Worm (Caenorhabditis elegans): ENCODE results near the gene W07A12.8.
A peak's percentile ranks its signal among the peaks of the same experiment; 100 is the strongest.

W07A12.8 gene

DNA sequence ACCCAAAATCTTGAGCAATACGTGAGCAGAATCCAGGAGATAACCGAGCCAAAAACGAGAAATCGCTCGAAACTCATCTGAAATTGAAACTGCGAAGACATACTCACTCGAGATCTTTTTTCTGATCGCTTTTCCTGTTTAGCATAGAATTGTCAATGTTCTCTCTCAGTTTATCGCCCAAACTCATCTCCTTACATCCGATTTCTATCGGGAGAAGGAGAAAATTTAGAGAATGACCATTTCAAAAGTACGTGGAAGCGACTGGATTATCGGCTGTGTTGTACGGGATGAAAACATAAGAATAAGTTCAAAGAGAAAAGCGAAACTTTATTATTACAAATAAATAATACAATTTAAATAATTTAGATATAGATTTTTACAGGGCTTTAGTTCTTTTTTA is 7.2 kb upstream of the W07A12.8 start, which contains the start of gene T23G7.2:
T23G7.2 (minus strand) TSS at position 101 of the 400 bp plus-strand sequence.
- peak; percentile 29 for TF ChIP-seq nfya-1 (tag; optimal IDR thresholded peaks at IDR 0.05; ENCODE audit: borderline replicate concordance, insufficient read depth)
- no peak for TF ChIP-seq snpc-3.4 (tag; optimal IDR thresholded peaks at IDR 0.05)

DNA sequence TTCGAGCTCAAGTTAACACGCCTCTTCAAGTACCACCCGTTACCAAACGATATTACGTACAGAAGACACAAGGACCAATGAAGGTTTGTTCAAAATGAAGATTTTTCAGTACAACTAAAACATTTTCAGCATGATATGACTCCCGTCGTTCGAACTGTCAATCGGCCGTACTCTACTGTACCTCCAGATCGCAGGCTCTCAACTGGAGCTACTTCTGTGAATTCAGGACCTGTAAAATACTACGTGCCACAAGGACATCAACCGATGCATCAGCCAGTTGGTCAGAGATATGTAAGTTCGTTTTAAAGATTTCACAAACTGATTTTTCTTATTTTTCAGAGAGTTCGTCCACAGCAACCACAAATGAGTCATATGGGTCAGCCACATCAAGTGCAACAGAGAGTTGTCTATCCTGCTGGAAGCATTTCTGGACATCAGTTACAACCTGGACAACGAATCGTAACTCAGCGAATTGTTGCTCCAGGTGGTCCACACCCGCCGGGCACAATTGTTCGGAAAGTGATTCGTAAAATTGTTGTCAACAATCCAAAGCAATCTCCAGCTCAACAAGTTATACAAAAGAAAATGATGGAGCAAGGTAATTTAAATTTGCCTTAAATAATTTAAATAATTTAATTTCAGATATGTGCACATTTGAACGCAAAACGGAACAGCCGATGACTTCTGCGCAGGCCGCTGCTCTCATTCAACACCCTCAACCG is 6.0 kb upstream of the W07A12.8 start:
- no peak for TF ChIP-seq madf-10 (tag; optimal IDR thresholded peaks at IDR 0.05)
- TF ChIP-seq sptf-2 (GFP tag; optimal IDR thresholded peaks at IDR 0.05): no peak
- TF ChIP-seq F57A8.1 (GFP tag; optimal IDR thresholded peaks at IDR 0.05): no peak
- TF ChIP-seq hmg-20 (GFP tag; IDR thresholded peaks at IDR 0.05): no peak
- no peak for TF ChIP-seq egrh-3 (GFP tag; IDR thresholded peaks at IDR 0.05)
- no peak for TF ChIP-seq rcor-1 (GFP tag; IDR thresholded peaks at IDR 0.05)
- TF ChIP-seq dpl-1 (GFP tag; optimal IDR thresholded peaks at IDR 0.05): no peak
- TF ChIP-seq hsf-1 (GFP tag; IDR thresholded peaks at IDR 0.05): no peak
- no peak for TF ChIP-seq attf-3 (GFP tag; conservative IDR thresholded peaks at IDR 0.05)
- no peak for TF ChIP-seq tlf-1 (GFP tag; optimal IDR thresholded peaks at IDR 0.05)
- no peak for TF ChIP-seq F49E8.2 (tag; optimal IDR thresholded peaks at IDR 0.05; ENCODE audit: insufficient read depth)
- TF ChIP-seq hrde-1 (tag; optimal IDR thresholded peaks at IDR 0.05; ENCODE audit: borderline replicate concordance): no peak

DNA sequence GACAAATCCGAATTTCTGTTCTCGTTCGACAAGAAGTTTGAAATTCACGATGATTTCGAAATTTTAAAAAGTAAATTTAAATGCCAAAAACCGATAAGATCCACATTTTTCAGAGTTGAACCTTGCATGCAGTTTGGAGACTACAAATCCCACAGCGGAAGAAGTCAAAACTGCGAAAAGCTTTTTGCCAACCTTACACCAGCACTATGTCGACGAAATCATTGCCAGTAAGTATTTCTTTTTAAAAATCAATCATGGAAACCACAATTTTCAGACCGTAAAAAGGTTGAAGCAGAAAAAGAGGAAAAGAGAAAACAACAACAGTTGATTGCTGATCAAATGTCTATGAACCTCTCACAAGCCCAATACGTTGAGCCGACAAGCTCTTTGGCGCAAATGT is 5.2 kb upstream of the W07A12.8 start:
- TF ChIP-seq snpc-4 (GFP tag; optimal IDR thresholded peaks at IDR 0.05) (no peak), snpc-4 (tag; optimal IDR thresholded peaks at IDR 0.05) (no peak), madf-6 (GFP tag; IDR thresholded peaks at IDR 0.05) (0 out of 2 replicates have a peak, but pooled peaks have one; percentile 11), atf-7 (tag; optimal IDR thresholded peaks at IDR 0.05) (no peak), lsy-27 (tag; optimal IDR thresholded peaks at IDR 0.05; ENCODE audit: borderline replicate concordance, insufficient read depth) (no peak)

DNA sequence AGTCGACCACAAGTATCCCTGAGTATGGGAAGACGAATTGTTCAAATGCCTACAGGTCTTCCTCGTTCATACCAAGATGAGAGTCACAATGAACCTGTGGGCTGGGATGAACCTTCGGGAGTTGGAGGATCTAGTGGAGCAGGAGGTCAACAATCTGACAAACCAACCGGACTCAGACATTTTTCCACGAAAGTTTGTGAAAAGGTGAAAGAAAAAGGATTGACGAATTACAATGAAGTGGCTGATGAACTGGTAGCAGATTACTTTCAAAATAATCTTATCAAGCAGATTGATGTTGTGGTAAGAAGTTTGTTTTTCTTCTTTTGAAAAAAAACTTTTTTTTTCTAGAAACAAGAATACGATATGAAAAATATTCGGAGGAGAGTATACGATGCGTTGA is 4.4 kb upstream of the W07A12.8 start:
- TF ChIP-seq madf-3 (GFP tag; IDR thresholded peaks at IDR 0.05): 0 out of 2 replicates have a peak, but pooled peaks have one; percentile 24
- TF ChIP-seq F52B5.7 (tag; optimal IDR thresholded peaks at IDR 0.05): no peak
- TF ChIP-seq chd-7 (tag; optimal IDR thresholded peaks at IDR 0.05): no peak

DNA sequence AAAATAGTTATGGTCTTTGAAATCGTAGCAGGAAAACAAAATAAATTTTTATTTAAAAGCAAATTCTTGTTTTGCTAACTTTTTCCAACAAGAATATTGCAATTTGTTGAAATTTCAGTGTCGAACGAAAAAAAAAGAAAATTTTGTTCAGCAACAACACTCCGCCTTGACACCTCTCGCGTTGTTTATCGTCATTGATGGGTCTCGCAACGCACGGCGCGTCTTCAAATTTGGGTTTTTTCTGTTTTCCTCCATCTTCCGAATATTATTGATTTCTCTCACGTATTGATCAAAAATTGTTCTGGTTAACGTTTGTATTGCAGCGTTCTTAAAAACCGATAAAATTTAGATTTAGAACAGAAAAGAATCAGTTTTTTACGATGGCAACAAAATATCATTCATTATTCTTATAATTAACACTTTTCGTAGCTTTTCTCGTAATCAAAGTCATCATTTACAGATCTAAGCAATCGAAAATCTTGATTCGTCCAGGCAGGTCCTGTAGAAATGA is 3.9 kb upstream of the W07A12.8 start, which contains the start of gene dpl-1:
dpl-1 (plus strand) TSS at position 461 of the 511 bp plus-strand sequence.
- TF ChIP-seq gei-17 (GFP tag; optimal IDR thresholded peaks at IDR 0.05) (no peak), mes-4 (tag; optimal IDR thresholded peaks at IDR 0.05) (no peak), F39B2.1 (GFP tag; IDR thresholded peaks at IDR 0.05) (no peak), lin-35 (GFP tag; optimal IDR thresholded peaks at IDR 0.05) (peak in 1 of 3 experiments; percentile 59), efl-1 (GFP tag; optimal IDR thresholded peaks at IDR 0.05) (peak; percentile 39), nhr-120 (GFP tag; IDR thresholded peaks at IDR 0.05) (no peak), attf-3 (GFP tag; conservative IDR thresholded peaks at IDR 0.05) (peak; percentile 92), sea-2 (GFP tag; IDR thresholded peaks at IDR 0.05) (no peak), F33H1.4 (GFP tag; IDR thresholded peaks at IDR 0.05) (no peak), lin-54 (GFP tag; optimal IDR thresholded peaks at IDR 0.05) (peak; percentile 30), F55B11.4 (tag; optimal IDR thresholded peaks at IDR 0.05; ENCODE audit: borderline replicate concordance, insufficient read depth) (no peak), B0261.1 (tag; optimal IDR thresholded peaks at IDR 0.05) (no peak), sptf-2 (GFP tag; optimal IDR thresholded peaks at IDR 0.05) (no peak), ztf-26 (tag; optimal IDR thresholded peaks at IDR 0.05) (no peak), dox-1 (GFP tag; IDR thresholded peaks at IDR 0.05) (no peak), madf-8 (GFP tag; conservative IDR thresholded peaks at IDR 0.05) (no peak), ztf-25 (GFP tag; IDR thresholded peaks at IDR 0.05) (no peak), ztf-22 (GFP tag; optimal IDR thresholded peaks at IDR 0.05) (no peak), ets-4 (GFP tag; optimal IDR thresholded peaks at IDR 0.05) (no peak), dpl-1 (GFP tag; optimal IDR thresholded peaks at IDR 0.05) (peak; percentile 26)
